Fruit fly (Drosophila melanogaster): ENCODE data around the gene CG1529.

CG1529 gene

DNA sequence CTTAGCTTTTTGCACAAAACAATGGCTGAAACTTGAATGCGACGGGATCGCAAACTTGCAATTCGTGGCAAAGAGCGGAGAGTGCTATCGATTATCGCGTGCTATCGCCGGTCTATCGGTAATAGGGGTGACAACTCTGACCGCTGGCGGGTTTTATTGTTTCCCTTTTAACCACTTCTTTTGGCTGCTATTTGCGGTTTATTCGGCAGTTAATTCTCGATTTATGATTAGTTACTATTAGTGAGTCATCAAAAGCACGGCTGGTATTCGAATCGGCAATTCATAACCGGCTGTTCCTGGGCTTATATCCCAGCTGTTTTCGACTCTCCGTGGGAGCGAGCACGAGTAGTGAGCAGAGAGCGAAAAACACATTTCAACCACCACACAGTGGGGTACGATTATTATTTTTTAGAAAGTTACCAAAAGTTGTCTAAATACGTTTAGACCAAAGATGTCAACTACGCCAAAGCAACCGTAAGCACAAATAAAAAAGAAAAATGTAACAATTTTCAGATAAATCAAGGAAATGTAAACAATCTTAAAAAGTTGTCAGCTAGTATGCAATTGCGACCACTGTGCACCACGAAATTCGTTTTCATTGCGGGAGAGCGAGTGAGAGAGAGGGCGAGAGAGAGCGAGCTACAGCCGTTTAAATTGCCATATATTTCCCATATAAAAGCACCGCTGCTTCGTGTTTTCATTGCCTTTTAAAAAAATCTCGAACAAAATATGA is 22.3 kb upstream of the CG1529 start, which contains the start of the genes Stt3A and bves (continued):
- peak; percentile 75 for TF ChIP-seq Dll (GFP tag; IDR thresholded peaks at IDR 0.05; ENCODE audit: partially characterized antibody)
- TF ChIP-seq Ada2b (GFP tag; IDR thresholded peaks at IDR 0.05) = peak; percentile 97
- TF ChIP-seq abd-A (tag; optimal IDR thresholded peaks at IDR 0.05) = peak; percentile 93
- peak; percentile 98 for TF ChIP-seq mam (GFP tag; optimal IDR thresholded peaks at IDR 0.05)
- peak; percentile 97 for TF ChIP-seq CG34376 (GFP tag; optimal IDR thresholded peaks at IDR 0.05)
- TF ChIP-seq tx (GFP tag; optimal IDR thresholded peaks at IDR 0.05) = peak; percentile 98
- TF ChIP-seq CG8290 (GFP tag; optimal IDR thresholded peaks at IDR 0.05) = peak; percentile 96
- peak; percentile 84 to 93 for TF ChIP-seq CG8290 (tag; optimal IDR thresholded peaks at IDR 0.05)
- peak; percentile 64 for TF ChIP-seq crol (GFP tag; IDR thresholded peaks at IDR 0.05)
- TF ChIP-seq CG11398 (GFP tag; optimal IDR thresholded peaks at IDR 0.05) = peak; percentile 99
- peak; percentile 97 for TF ChIP-seq Atf6 (GFP tag; IDR thresholded peaks at IDR 0.05)
- TF ChIP-seq CG10565 (GFP tag; optimal IDR thresholded peaks at IDR 0.05) = peak; percentile 95
- peak; percentile 98 for TF ChIP-seq Drgx (GFP tag; IDR thresholded peaks at IDR 0.05)
- TF ChIP-seq CG4820 (GFP tag; optimal IDR thresholded peaks at IDR 0.05) = peak; percentile 97
- TF ChIP-seq CG32767 (GFP tag; IDR thresholded peaks at IDR 0.05) = peak; percentile 98
- peak; percentile 71 for TF ChIP-seq Bgb (GFP tag; IDR thresholded peaks at IDR 0.05; ENCODE audit: partially characterized antibody)
- TF ChIP-seq CG30403 (GFP tag; optimal IDR thresholded peaks at IDR 0.05) = peak; percentile 98
- peak; percentile 85 for TF ChIP-seq CG15073 (GFP tag; optimal IDR thresholded peaks at IDR 0.05)
- peak; percentile 97 for TF ChIP-seq lmd (GFP tag; IDR thresholded peaks at IDR 0.05)
- peak; percentile 86 for TF ChIP-seq CG17612 (GFP tag; IDR thresholded peaks at IDR 0.05)
- peak; percentile 98 for TF ChIP-seq CG10209 (GFP tag; optimal IDR thresholded peaks at IDR 0.05)
- peak; percentile 97 for TF ChIP-seq ind (GFP tag; optimal IDR thresholded peaks at IDR 0.05)
- peak; percentile 97 for TF ChIP-seq CG6254 (GFP tag; optimal IDR thresholded peaks at IDR 0.05)
- TF ChIP-seq Tbp (GFP tag; optimal IDR thresholded peaks at IDR 0.05) = no peak
- peak; percentile 97 for TF ChIP-seq CG14441 (GFP tag; IDR thresholded peaks at IDR 0.05)
- TF ChIP-seq pzg (GFP tag; optimal IDR thresholded peaks at IDR 0.05) = peak; percentile 39
- TF ChIP-seq fd3F (GFP tag; optimal IDR thresholded peaks at IDR 0.05) = peak; percentile 95
- TF ChIP-seq fd64A (GFP tag; optimal IDR thresholded peaks at IDR 0.05) = peak; percentile 97
- TF ChIP-seq E2f2 (GFP tag; IDR thresholded peaks at IDR 0.05) = peak; percentile 89
- peak; percentile 99 for TF ChIP-seq Hsf (GFP tag; optimal IDR thresholded peaks at IDR 0.05)
- peak; percentile 96 for TF ChIP-seq gcm2 (GFP tag; optimal IDR thresholded peaks at IDR 0.05)
- no peak for TF ChIP-seq Hr39 (optimal IDR thresholded peaks at IDR 0.05)
- peak; percentile 98 for TF ChIP-seq CG8089 (GFP tag; optimal IDR thresholded peaks at IDR 0.05)
- peak; percentile 80 for TF ChIP-seq MESR4 (GFP tag; optimal IDR thresholded peaks at IDR 0.05)
- TF ChIP-seq CG11560 (tag; IDR thresholded peaks at IDR 0.05) = peak; percentile 84
- TF ChIP-seq CG5245 (GFP tag; optimal IDR thresholded peaks at IDR 0.05) = peak; percentile 96
- TF ChIP-seq CG1529 (GFP tag; optimal IDR thresholded peaks at IDR 0.05) = peak; percentile 98
- peak; percentile 97 for TF ChIP-seq MTF-1 (GFP tag; optimal IDR thresholded peaks at IDR 0.05; ENCODE audit: borderline replicate concordance)
- TF ChIP-seq CG5180 (GFP tag; optimal IDR thresholded peaks at IDR 0.05) = peak; percentile 92
- peak; percentile 98 for TF ChIP-seq Spps (tag; optimal IDR thresholded peaks at IDR 0.05)
- no peak for TF ChIP-seq lov (optimal IDR thresholded peaks at IDR 0.05)
- TF ChIP-seq lov (GFP tag; IDR thresholded peaks at IDR 0.05) = peak; percentile 97
- TF ChIP-seq CG10274 (GFP tag; optimal IDR thresholded peaks at IDR 0.05) = peak; percentile 91
- TF ChIP-seq ara (GFP tag; IDR thresholded peaks at IDR 0.05) = peak; percentile 99
- TF ChIP-seq CG4404 (GFP tag; IDR thresholded peaks at IDR 0.05) = peak; percentile 95
- TF ChIP-seq NFAT (GFP tag; IDR thresholded peaks at IDR 0.05) = peak; percentile 94
- peak; percentile 98 for TF ChIP-seq ken (GFP tag; IDR thresholded peaks at IDR 0.05)
- TF ChIP-seq trh (GFP tag; optimal IDR thresholded peaks at IDR 0.05) = peak; percentile 94
- TF ChIP-seq CG2678 (tag; optimal IDR thresholded peaks at IDR 0.05) = peak; percentile 99
- peak; percentile 98 for TF ChIP-seq Meics (GFP tag; optimal IDR thresholded peaks at IDR 0.05)
- peak; percentile 92 for TF ChIP-seq ash1 (GFP tag; optimal IDR thresholded peaks at IDR 0.05)
- no peak for TF ChIP-seq Sin3A (optimal IDR thresholded peaks at IDR 0.05)

Measured in whole organism, embryonic.